Fruit fly (Drosophila melanogaster) S2 (cell line): Measurements from ENCODE around the gene Sgs5bis.

Source experiments
- CG8478 ChIP-seq: fragments of >200 bp; optimal IDR thresholded peaks from 2 replicates; lab custom pipeline; 2018
- CTCF ChIP-seq, 2 experiments: fragments of >200 bp; optimal IDR thresholded peaks; 2 replicates each; lab custom pipeline; 2018

DNA sequence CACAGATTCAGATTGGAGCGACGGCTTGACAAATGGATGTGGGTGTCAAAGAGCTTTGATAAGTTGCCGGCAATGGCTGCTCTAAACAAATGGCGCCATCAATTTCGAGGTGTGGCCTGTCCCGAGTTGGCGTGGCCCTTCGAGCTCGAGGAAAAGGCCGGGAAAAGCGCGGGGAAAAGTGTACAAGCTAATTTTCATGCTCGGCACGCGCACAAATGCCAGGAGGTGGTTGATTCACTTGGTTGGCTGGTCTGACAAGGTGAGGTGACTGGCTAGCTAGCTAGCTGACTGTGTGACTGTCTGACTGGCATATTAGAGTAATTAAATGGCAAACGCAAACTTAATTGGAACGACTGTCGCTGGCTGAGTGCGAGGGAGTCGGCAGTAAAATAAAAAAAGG, 7.7 kb downstream of the Sgs5bis start:
- no peak for TF ChIP-seq CG8478
- TF ChIP-seq CTCF (optimal IDR thresholded peaks at IDR 0.05; lab: Kevin White, UChicago): no peak
